Fruit fly (Drosophila melanogaster): ENCODE results near the gene Nek2.
A peak's percentile ranks its signal among the peaks of the same experiment; 100 is the strongest.

Gene Nek2

DNA sequence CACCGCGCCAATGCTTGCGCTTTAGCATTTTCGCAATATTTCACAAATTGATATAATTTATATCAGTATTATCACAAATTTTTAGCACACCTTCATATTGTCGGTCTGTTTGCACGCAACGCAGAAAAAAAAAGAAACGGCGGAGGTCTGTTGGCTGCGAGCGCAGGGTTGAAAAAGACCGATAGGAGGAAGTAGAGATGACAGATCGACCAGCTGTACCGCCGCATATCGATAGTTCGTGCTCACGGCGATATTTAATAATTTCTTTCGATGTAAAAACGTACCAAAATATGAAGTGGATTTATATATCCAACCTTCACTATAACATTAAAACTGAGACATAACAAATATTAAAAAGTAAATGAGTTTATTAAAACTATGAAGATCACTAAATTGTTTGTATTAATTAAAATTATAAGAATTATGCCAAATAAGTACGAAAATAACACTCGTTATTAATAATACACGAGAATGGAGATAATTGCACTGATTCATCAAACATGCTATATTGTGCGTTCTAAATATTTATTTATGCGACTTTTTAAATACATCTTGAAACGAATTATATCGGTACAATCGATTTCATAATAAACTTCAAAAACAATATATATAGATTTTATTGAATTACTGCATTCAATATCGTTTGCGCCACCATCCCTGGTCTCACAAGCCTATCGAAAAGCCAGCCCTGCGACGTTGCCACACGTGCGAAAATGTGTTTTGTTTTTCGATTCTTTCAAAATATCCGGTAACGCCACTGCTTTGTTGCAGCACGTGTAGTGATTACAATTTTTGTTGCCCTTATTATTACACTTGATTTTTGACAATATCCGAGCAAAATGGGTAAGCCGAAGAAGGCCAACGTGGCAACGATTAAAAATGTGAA, 9.9 kb upstream of the Nek2 start, which contains the start of the genes RpS6 and bys (continued):
- TF ChIP-seq CG3163 (GFP tag; optimal IDR thresholded peaks at IDR 0.05): no peak
- peak; percentile 3 for TF ChIP-seq CG15696 (tag; optimal IDR thresholded peaks at IDR 0.05)
- TF ChIP-seq CG12769 (tag; optimal IDR thresholded peaks at IDR 0.05): peak; percentile 4
- no peak for TF ChIP-seq trh (GFP tag; optimal IDR thresholded peaks at IDR 0.05)
- TF ChIP-seq CG17829 (tag; optimal IDR thresholded peaks at IDR 0.05): peak; percentile 12
- peak; percentile 22 for TF ChIP-seq HLH54F (GFP tag; optimal IDR thresholded peaks at IDR 0.05)
- TF ChIP-seq stc (GFP tag; IDR thresholded peaks at IDR 0.05): no peak
- TF ChIP-seq Taf1 (GFP tag; IDR thresholded peaks at IDR 0.05): no peak; the same call in 1 of the 2 replicates
- peak; percentile 58 for TF ChIP-seq CG14441 (GFP tag; IDR thresholded peaks at IDR 0.05)
- TF ChIP-seq wdn (GFP tag; IDR thresholded peaks at IDR 0.05): peak; percentile 12; the same call in 1 of the 2 replicates
- TF ChIP-seq chinmo (GFP tag; IDR thresholded peaks at IDR 0.05; ENCODE audit: partially characterized antibody): peak; percentile 59; the same call in 1 of the 4 replicates
- TF ChIP-seq fd102C (GFP tag; optimal IDR thresholded peaks at IDR 0.05): no peak
- TF ChIP-seq amos (GFP tag; IDR thresholded peaks at IDR 0.05; ENCODE audit: partially characterized antibody): peak; percentile 92
- peak; percentile 19 for TF ChIP-seq CG5245 (GFP tag; optimal IDR thresholded peaks at IDR 0.05)
- TF ChIP-seq ttk (GFP tag; IDR thresholded peaks at IDR 0.05): peak; percentile 51; the same call in 1 of the 2 replicates
- peak; percentile 76 for TF ChIP-seq CG7987 (GFP tag; optimal IDR thresholded peaks at IDR 0.05)
- peak; percentile 13 for TF ChIP-seq Abd-B (GFP tag; optimal IDR thresholded peaks at IDR 0.05)
- TF ChIP-seq ATbp (GFP tag; optimal IDR thresholded peaks at IDR 0.05): no peak
- no peak for TF ChIP-seq CG11093 (GFP tag; IDR thresholded peaks at IDR 0.05)
- TF ChIP-seq CG13624 (GFP tag; optimal IDR thresholded peaks at IDR 0.05): peak; percentile 32
- TF ChIP-seq CG1603 (tag; optimal IDR thresholded peaks at IDR 0.05): peak; percentile 61
- peak; percentile 36; the same call in 1 of the 2 replicates for TF ChIP-seq HLH3B (GFP tag; IDR thresholded peaks at IDR 0.05)
- TF ChIP-seq CG5953 (GFP tag; IDR thresholded peaks at IDR 0.05): 0 out of 2 replicates have a peak, but pooled peaks have one; percentile 8
- TF ChIP-seq kah (GFP tag; optimal IDR thresholded peaks at IDR 0.05): peak; percentile 41
- no peak for TF ChIP-seq tll (GFP tag; optimal IDR thresholded peaks at IDR 0.05)
- no peak for TF ChIP-seq CG1647 (GFP tag; optimal IDR thresholded peaks at IDR 0.05)
- TF ChIP-seq Dip3 (GFP tag; optimal IDR thresholded peaks at IDR 0.05): peak; percentile 28
- peak; percentile 70 for TF ChIP-seq CG34224 (GFP tag; IDR thresholded peaks at IDR 0.05; ENCODE audit: partially characterized antibody)
- TF ChIP-seq dm (GFP tag; optimal IDR thresholded peaks at IDR 0.05): peak; percentile 92
- peak; percentile 87 for TF ChIP-seq BEAF-32 (GFP tag; optimal IDR thresholded peaks at IDR 0.05)
- TF ChIP-seq ssp (GFP tag; IDR thresholded peaks at IDR 0.05): 0 out of 2 replicates have a peak, but pooled peaks have one; percentile 19
- TF ChIP-seq repo (GFP tag; optimal IDR thresholded peaks at IDR 0.05): no peak
- peak; percentile 66 for TF ChIP-seq CG13775 (GFP tag; optimal IDR thresholded peaks at IDR 0.05)
- TF ChIP-seq Eip74EF (GFP tag; optimal IDR thresholded peaks at IDR 0.05): peak in 1 of 2 experiments; percentile 34
- TF ChIP-seq sqz (GFP tag; optimal IDR thresholded peaks at IDR 0.05): peak; percentile 82
- TF ChIP-seq CG1832 (GFP tag; optimal IDR thresholded peaks at IDR 0.05): no peak
- TF ChIP-seq pfk (GFP tag; optimal IDR thresholded peaks at IDR 0.05): peak; percentile 57
- peak; percentile 5 for TF ChIP-seq CHES-1-like (GFP tag; optimal IDR thresholded peaks at IDR 0.05)
- TF ChIP-seq Chrac-16 (GFP tag; optimal IDR thresholded peaks at IDR 0.05): peak; percentile 48
- TF ChIP-seq Ets97D (GFP tag; optimal IDR thresholded peaks at IDR 0.05): peak; percentile 96
- TF ChIP-seq sim (GFP tag; IDR thresholded peaks at IDR 0.05): 0 out of 2 replicates have a peak, but pooled peaks have one; percentile 23
- no peak for TF ChIP-seq CG10321 (GFP tag; IDR thresholded peaks at IDR 0.05)
- TF ChIP-seq CG31224 (GFP tag; IDR thresholded peaks at IDR 0.05): 0 out of 2 replicates have a peak, but pooled peaks have one; percentile 32
- peak; percentile 47 for TF ChIP-seq bcd (GFP tag; optimal IDR thresholded peaks at IDR 0.05)
- TF ChIP-seq CG8944 (GFP tag; optimal IDR thresholded peaks at IDR 0.05): peak; percentile 32
- no peak for TF ChIP-seq CG15011 (GFP tag; optimal IDR thresholded peaks at IDR 0.05)
- peak; percentile 76 for TF ChIP-seq Dref (GFP tag; IDR thresholded peaks at IDR 0.05)

All from whole organism, embryonic.